In genomic region chrIV:1266724-1267123, ce11 we compare ENCODE assay signal across 4 worm cellular contexts.
TF ChIP-seq lines count a peak whose summit lies in the region.

Gene clec-170 (plus strand): TSS chrIV:1266866.

TF ChIP-seq in whole organism, L2 larva, 48 proteins besides CTCF, POLR2A, EP300 and RAD21:
- TF ChIP-seq peb-1 (tag; optimal IDR thresholded peaks at IDR 0.05; lab: Kevin White, UChicago) = no peak
- peak; percentile 75 for TF ChIP-seq fos-1 (tag; optimal IDR thresholded peaks at IDR 0.05; lab: Kevin White, UChicago)
- no peak for TF ChIP-seq lin-11 (tag; optimal IDR thresholded peaks at IDR 0.05; lab: Kevin White, UChicago)
- no peak for TF ChIP-seq sma-9 (GFP tag; optimal IDR thresholded peaks at IDR 0.05; lab: Kevin White, UChicago)
- no peak for TF ChIP-seq sma-9 (tag; optimal IDR thresholded peaks at IDR 0.05; lab: Kevin White, UChicago)
- TF ChIP-seq elt-3 (tag; optimal IDR thresholded peaks at IDR 0.05; lab: Kevin White, UChicago) = no peak
- no peak for TF ChIP-seq zag-1 (tag; optimal IDR thresholded peaks at IDR 0.05; lab: Kevin White, UChicago)
- TF ChIP-seq ZK546.5 (tag; optimal IDR thresholded peaks at IDR 0.05; lab: Kevin White, UChicago) = no peak
- no peak for TF ChIP-seq alr-1 (tag; optimal IDR thresholded peaks at IDR 0.05; lab: Kevin White, UChicago)
- no peak for TF ChIP-seq ztf-4 (tag; optimal IDR thresholded peaks at IDR 0.05; lab: Kevin White, UChicago)

TF ChIP-seq in whole organism, L3 larva, 47 proteins besides CTCF, POLR2A, EP300 and RAD21:
- TF ChIP-seq nhr-67 (tag; optimal IDR thresholded peaks at IDR 0.05; lab: Kevin White, UChicago) (no peak), nhr-12 (tag; optimal IDR thresholded peaks at IDR 0.05; lab: Kevin White, UChicago) (no peak), elt-2 (tag; optimal IDR thresholded peaks at IDR 0.05; lab: Kevin White, UChicago) (peak; percentile 81), nhr-25 (tag; optimal IDR thresholded peaks at IDR 0.05; lab: Kevin White, UChicago) (no peak), mdl-1 (tag; optimal IDR thresholded peaks at IDR 0.05; lab: Kevin White, UChicago) (no peak), pqm-1 (tag; optimal IDR thresholded peaks at IDR 0.05; lab: Kevin White, UChicago) (peak; percentile 12)

TF ChIP-seq in whole organism, L4 larva, 104 proteins besides CTCF, POLR2A, EP300 and RAD21:
- TF ChIP-seq mdt-29 (GFP tag; IDR thresholded peaks at IDR 0.05; lab: Robert Waterston, UW) (no peak), pqm-1 (tag; optimal IDR thresholded peaks at IDR 0.05; lab: Kevin White, UChicago) (peak; percentile 81), nhr-28 (tag; optimal IDR thresholded peaks at IDR 0.05; lab: Kevin White, UChicago) (peak; percentile 56), dmd-6 (GFP tag; IDR thresholded peaks at IDR 0.05; lab: Robert Waterston, UW) (peak; percentile 58)

TF ChIP-seq in whole organism, late embryonic, 69 proteins besides CTCF, POLR2A, EP300 and RAD21:
- peak; percentile 18 for TF ChIP-seq elt-2 (tag; optimal IDR thresholded peaks at IDR 0.05; lab: Kevin White, UChicago)
- no peak for TF ChIP-seq ref-2 (tag; optimal IDR thresholded peaks at IDR 0.05; lab: Kevin White, UChicago)
